Fruit fly (Drosophila melanogaster): ENCODE measurements around the gene CG33635.
A peak's percentile ranks its signal among the peaks of the same experiment; 100 is the strongest.

CG33635 gene

DNA sequence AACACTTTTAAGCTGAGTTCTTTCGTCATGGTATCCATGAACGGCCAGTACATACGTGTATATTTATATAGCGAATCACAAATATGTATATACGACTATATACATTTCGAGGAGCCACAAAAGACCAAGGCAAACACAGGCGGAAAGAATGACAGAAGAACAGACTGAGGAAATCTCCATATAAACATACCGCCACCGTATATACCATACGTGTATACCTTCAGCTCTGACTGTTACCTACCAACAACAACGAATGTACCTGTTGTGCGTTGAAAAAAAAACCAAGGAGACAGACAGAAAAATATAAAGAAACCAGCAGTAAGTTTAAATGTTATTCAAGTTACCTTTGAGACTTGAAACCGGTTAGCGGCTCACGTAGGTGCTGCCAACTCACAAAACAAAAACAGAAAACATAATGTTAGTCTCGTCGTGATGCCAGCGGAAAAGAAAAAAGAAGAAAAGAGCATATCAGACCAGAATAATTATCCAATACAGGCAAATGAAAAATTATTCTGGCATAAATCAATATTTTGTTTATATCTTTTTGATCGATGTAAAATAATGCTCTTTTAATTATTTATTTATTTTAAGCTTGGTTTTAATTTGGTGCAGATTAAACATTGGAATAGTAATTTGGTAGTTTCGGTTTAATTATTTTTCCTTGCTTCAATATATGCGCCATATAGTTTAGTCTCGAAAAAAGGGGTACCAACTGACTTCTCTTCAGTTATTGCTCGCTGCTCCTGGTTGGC, 13.2 kb upstream of the CG33635 start (continued):
- TF ChIP-seq pan (optimal IDR thresholded peaks at IDR 0.05) (no peak), pan (GFP tag; optimal IDR thresholded peaks at IDR 0.05 in 1 of 2, IDR thresholded peaks at IDR 0.05 in 1 of 2) (peak in 1 of 2 experiments; percentile 4), Adf1 (GFP tag; IDR thresholded peaks at IDR 0.05) (0 out of 2 replicates have a peak, but pooled peaks have one; percentile 27), sd (tag; optimal IDR thresholded peaks at IDR 0.05) (peak; percentile 59), scrt (GFP tag; optimal IDR thresholded peaks at IDR 0.05) (peak; percentile 4), CG16779 (GFP tag; IDR thresholded peaks at IDR 0.05) (0 out of 2 replicates have a peak, but pooled peaks have one; percentile 47), CG13894 (tag; optimal IDR thresholded peaks at IDR 0.05) (peak; percentile 73), lab (GFP tag; optimal IDR thresholded peaks at IDR 0.05) (peak; percentile 46), so (GFP tag; IDR thresholded peaks at IDR 0.05) (no peak), HmgZ (tag; optimal IDR thresholded peaks at IDR 0.05) (no peak), CG12071 (GFP tag; optimal IDR thresholded peaks at IDR 0.05) (peak; percentile 0), sug (tag; optimal IDR thresholded peaks at IDR 0.05) (peak; percentile 18), Eip74EF (GFP tag; optimal IDR thresholded peaks at IDR 0.05) (peak in 1 of 2 experiments; percentile 15), CG14860 (GFP tag; IDR thresholded peaks at IDR 0.05; ENCODE audit: partially characterized antibody) (no peak), pros (GFP tag; optimal IDR thresholded peaks at IDR 0.05) (peak; percentile 59), Fer1 (GFP tag; optimal IDR thresholded peaks at IDR 0.05) (peak; percentile 23), CG34224 (GFP tag; IDR thresholded peaks at IDR 0.05; ENCODE audit: partially characterized antibody) (peak; percentile 30; the same call in 1 of the 3 replicates), tll (GFP tag; optimal IDR thresholded peaks at IDR 0.05) (peak in 1 of 2 experiments; percentile 24), gem (tag; optimal IDR thresholded peaks at IDR 0.05) (peak; percentile 26), ac (GFP tag; optimal IDR thresholded peaks at IDR 0.05) (no peak), CG6765 (GFP tag; optimal IDR thresholded peaks at IDR 0.05) (no peak), slp2 (GFP tag; optimal IDR thresholded peaks at IDR 0.05) (no peak), bsh (GFP tag; optimal IDR thresholded peaks at IDR 0.05) (peak in 1 of 2 experiments; percentile 21), kni (GFP tag; optimal IDR thresholded peaks at IDR 0.05) (peak; percentile 79), CG8290 (GFP tag; optimal IDR thresholded peaks at IDR 0.05) (no peak), CG8290 (tag; optimal IDR thresholded peaks at IDR 0.05) (peak in 1 of 2 experiments; percentile 58), Abd-B (GFP tag; optimal IDR thresholded peaks at IDR 0.05) (no peak), CG6813 (GFP tag; optimal IDR thresholded peaks at IDR 0.05) (peak; percentile 59), ash1 (GFP tag; optimal IDR thresholded peaks at IDR 0.05) (peak; percentile 13), nom (GFP tag; optimal IDR thresholded peaks at IDR 0.05) (peak; percentile 71), trem (tag; optimal IDR thresholded peaks at IDR 0.05) (peak; percentile 69), corto (GFP tag; optimal IDR thresholded peaks at IDR 0.05) (peak; percentile 18), CG2678 (tag; optimal IDR thresholded peaks at IDR 0.05) (peak; percentile 40), B-H2 (GFP tag; optimal IDR thresholded peaks at IDR 0.05) (peak; percentile 7), chinmo (GFP tag; IDR thresholded peaks at IDR 0.05; ENCODE audit: partially characterized antibody) (peak; percentile 81; the same call in 1 of the 4 replicates), CG7372 (GFP tag; IDR thresholded peaks at IDR 0.05) (no peak), Fer3 (tag; optimal IDR thresholded peaks at IDR 0.05) (peak; percentile 1), sqz (GFP tag; optimal IDR thresholded peaks at IDR 0.05) (peak; percentile 81)
